Worm (Caenorhabditis elegans) whole organism, L2 larva: ENCODE results near the gene ceh-100.

ENCODE experiments used
- F13H6.1 ChIP-seq: sonication (generic microtip); optimal IDR thresholded peaks from 2 replicates; lab custom pipeline; 2016; ENCODE audit warnings: missing genetic modification characterization, missing compliant biosample characterization
- R02D3.7 ChIP-seq: fragments of 150-350 bp; optimal IDR thresholded peaks from 2 replicates; lab custom pipeline; 2014; ENCODE audit warnings: missing biosample characterization, missing genetic modification characterization
- ZK546.5 ChIP-seq: sonication (generic microtip); optimal IDR thresholded peaks from 2 replicates; lab custom pipeline; 2017; ENCODE audit warnings: missing biosample characterization, missing genetic modification characterization
- ama-1 ChIP-seq: fragments of 150-350 bp; optimal IDR thresholded peaks from 2 replicates; lab custom pipeline; 2018; ENCODE audit warnings: inconsistent platforms
- ceh-82 ChIP-seq: fragments of 150-350 bp; optimal IDR thresholded peaks from 2 replicates; lab custom pipeline; 2014; ENCODE audit warnings: missing biosample characterization, missing genetic modification characterization
- crh-2 ChIP-seq: sonication (generic microtip); optimal IDR thresholded peaks from 2 replicates; lab custom pipeline; 2017; ENCODE audit warnings: missing biosample characterization, missing genetic modification characterization
- dmd-4 ChIP-seq: sonication (generic microtip); optimal IDR thresholded peaks from 2 replicates; lab custom pipeline; 2017; ENCODE audit warnings: missing biosample characterization, missing genetic modification characterization
- egl-27 ChIP-seq: sonication (generic microtip); optimal IDR thresholded peaks from 3 replicates; lab custom pipeline; 2017; ENCODE audit warnings: missing biosample characterization, missing genetic modification reagents, missing genetic modification characterization
- elt-3 ChIP-seq: sonication (generic microtip); optimal IDR thresholded peaks from 2 replicates; lab custom pipeline; 2017; ENCODE audit warnings: missing biosample characterization, missing genetic modification characterization
- fos-1 ChIP-seq: fragments of 150-350 bp; optimal IDR thresholded peaks from 2 replicates; lab custom pipeline; 2014; ENCODE audit warnings: missing biosample characterization, missing genetic modification characterization
- lsy-2 ChIP-seq, 2 experiments: fragments of 150-350 bp in 1 of 2; sonication (generic microtip) in 1 of 2; optimal IDR thresholded peaks; 2 replicates each; lab custom pipeline; 2014 to 2017; ENCODE audit warnings: missing biosample characterization in 2 of 2, missing genetic modification characterization in 2 of 2
- nhr-237 ChIP-seq: fragments of 150-350 bp; optimal IDR thresholded peaks from 2 replicates; lab custom pipeline; 2014; ENCODE audit warnings: missing biosample characterization, missing genetic modification characterization

ce11 chrII:12628566-12628965 lies 25.1 kb upstream of the ceh-100 start, which contains the start of gene nspe-5:
- no peak for TF ChIP-seq fos-1 (tag; lab: Kevin White, UChicago)
- no peak for TF ChIP-seq lsy-2 (tag; optimal IDR thresholded peaks at IDR 0.05; lab: Kevin White, UChicago)
- no peak for TF ChIP-seq dmd-4
- no peak for TF ChIP-seq nhr-237
- TF ChIP-seq egl-27 (tag; lab: Kevin White, UChicago), result no peak
- TF ChIP-seq crh-2 (tag; lab: Kevin White, UChicago), result no peak
- no peak for TF ChIP-seq elt-3 (tag; lab: Kevin White, UChicago)
- no peak for TF ChIP-seq F13H6.1 (tag; lab: Kevin White, UChicago)
- TF ChIP-seq ama-1 (lab: Kevin White, UChicago), result no peak
- no peak for TF ChIP-seq R02D3.7 (tag; lab: Kevin White, UChicago)
- TF ChIP-seq ceh-82 (tag; lab: Kevin White, UChicago), result no peak
- TF ChIP-seq ZK546.5 (tag; lab: Kevin White, UChicago), result no peak
